Fruit fly (Drosophila melanogaster) whole organism, prepupa: ENCODE data around the gene CG6688.
A peak's percentile ranks its signal among the peaks of the same experiment; 100 is the strongest.

Experiments
- Blimp-1 ChIP-seq: fragments of 200-800 bp; sonication (Bioruptor generic); optimal IDR thresholded peaks from 3 replicates; lab custom pipeline; 2017; ENCODE audit warnings: missing biosample characterization, missing genetic modification characterization, mild to moderate bottlenecking, moderate library complexity, missing genetic modification reagents
- CG10631 ChIP-seq: fragments of 200-800 bp; sonication (Bioruptor generic); optimal IDR thresholded peaks from 2 replicates; lab custom pipeline; 2016; ENCODE audit warnings: missing biosample characterization, missing genetic modification characterization
- CG10669 ChIP-seq: fragments of 200-800 bp; sonication (Bioruptor generic); optimal IDR thresholded peaks from 3 replicates; lab custom pipeline; 2018; ENCODE audit warnings: missing biosample characterization, mild to moderate bottlenecking, missing genetic modification characterization, moderate library complexity
- CG11294 ChIP-seq: fragments of 200-800 bp; sonication (Bioruptor generic); IDR thresholded peaks from 2 replicates; pipeline ENCODE4 v1.3.6; 2022; ENCODE audit warnings: missing biosample characterization, missing genetic modification characterization
- CG11762 ChIP-seq: fragments of 200-800 bp; sonication (Bioruptor generic); optimal IDR thresholded peaks from 3 replicates; lab custom pipeline; 2016; ENCODE audit warnings: missing biosample characterization, missing genetic modification characterization; ENCODE audit not compliant: insufficient read depth
- CG11902 ChIP-seq: fragments of 200-800 bp; sonication (Bioruptor generic); optimal IDR thresholded peaks from 3 replicates; lab custom pipeline; 2016; ENCODE audit warnings: missing biosample characterization, missing genetic modification characterization
- CG1621 ChIP-seq: fragments of 200-800 bp; sonication (Bioruptor generic); optimal IDR thresholded peaks from 3 replicates; lab custom pipeline; 2018; ENCODE audit warnings: missing biosample characterization, mild to moderate bottlenecking, missing genetic modification characterization
- CG16779 ChIP-seq: fragments of 200-800 bp; sonication (Bioruptor generic); optimal IDR thresholded peaks from 3 replicates; lab custom pipeline; 2017; ENCODE audit warnings: missing biosample characterization, mild to moderate bottlenecking, missing genetic modification characterization
- CG3032 ChIP-seq: fragments of 200-800 bp; optimal IDR thresholded peaks from 2 replicates; lab custom pipeline; 2019; ENCODE audit warnings: missing biosample characterization, mild to moderate bottlenecking, missing genetic modification characterization, moderate library complexity
- CG31627 ChIP-seq: fragments of 200-800 bp; sonication (Bioruptor generic); optimal IDR thresholded peaks from 3 replicates; lab custom pipeline; 2016; ENCODE audit warnings: missing biosample characterization, missing genetic modification characterization
- CG32006 ChIP-seq: fragments of 200-800 bp; sonication (Bioruptor generic); optimal IDR thresholded peaks from 3 replicates; lab custom pipeline; 2017; ENCODE audit warnings: missing biosample characterization, mild to moderate bottlenecking, missing genetic modification characterization
- CG34406 ChIP-seq: fragments of 200-800 bp; sonication (Bioruptor generic); optimal IDR thresholded peaks from 3 replicates; lab custom pipeline; 2016; ENCODE audit warnings: missing biosample characterization, missing genetic modification characterization
- CG3919 ChIP-seq: fragments of 200-800 bp; sonication (Bioruptor generic); optimal IDR thresholded peaks from 3 replicates; lab custom pipeline; 2016; ENCODE audit warnings: missing biosample characterization, missing genetic modification characterization
- CG4318 ChIP-seq: fragments of 200-800 bp; sonication (Bioruptor generic); optimal IDR thresholded peaks from 3 replicates; lab custom pipeline; 2017; ENCODE audit warnings: missing biosample characterization, mild to moderate bottlenecking, missing genetic modification characterization
- CG6276 ChIP-seq: fragments of 200-800 bp; sonication (Bioruptor generic); optimal IDR thresholded peaks from 2 replicates; lab custom pipeline; 2017; ENCODE audit warnings: missing biosample characterization, mild to moderate bottlenecking, missing genetic modification characterization
- CG6792 ChIP-seq: fragments of 200-800 bp; sonication (Bioruptor generic); optimal IDR thresholded peaks from 3 replicates; lab custom pipeline; 2016; ENCODE audit warnings: missing biosample characterization, missing genetic modification characterization
- CG6808 ChIP-seq: fragments of 200-800 bp; sonication (Bioruptor generic); optimal IDR thresholded peaks from 3 replicates; lab custom pipeline; 2017; ENCODE audit warnings: missing biosample characterization, missing genetic modification characterization, mild to moderate bottlenecking, moderate library complexity, missing genetic modification reagents
- CG6854 ChIP-seq: fragments of 200-800 bp; sonication (Bioruptor generic); optimal IDR thresholded peaks from 2 replicates; lab custom pipeline; 2017; ENCODE audit warnings: missing biosample characterization, mild to moderate bottlenecking, missing genetic modification characterization
- CG7368 ChIP-seq: fragments of 200-800 bp; sonication (Bioruptor generic); optimal IDR thresholded peaks from 3 replicates; lab custom pipeline; 2016; ENCODE audit warnings: missing biosample characterization, missing genetic modification characterization
- CG8119 ChIP-seq: fragments of 200-800 bp; sonication (Bioruptor generic); IDR thresholded peaks from 3 replicates; pipeline ENCODE4 v1.3.6; 2022; ENCODE audit warnings: missing biosample characterization, missing genetic modification characterization
- CG8319 ChIP-seq: fragments of 200-800 bp; sonication (Bioruptor generic); optimal IDR thresholded peaks from 3 replicates; lab custom pipeline; 2016; ENCODE audit warnings: missing biosample characterization, missing genetic modification characterization
- CG8632 ChIP-seq: fragments of 200-800 bp; sonication (Bioruptor generic); optimal IDR thresholded peaks from 3 replicates; lab custom pipeline; 2016; ENCODE audit warnings: missing biosample characterization, missing genetic modification characterization
- CG9139 ChIP-seq: fragments of 200-800 bp; sonication (Bioruptor generic); optimal IDR thresholded peaks from 3 replicates; lab custom pipeline; 2017; ENCODE audit warnings: missing biosample characterization, mild to moderate bottlenecking, missing genetic modification characterization
- Eip75B ChIP-seq: fragments of 200-800 bp; sonication (Bioruptor generic); optimal IDR thresholded peaks from 3 replicates; lab custom pipeline; 2016; ENCODE audit warnings: missing biosample characterization, missing genetic modification characterization
- Eip78C ChIP-seq: fragments of 200-800 bp; sonication (Bioruptor generic); peaks from one replicate; lab custom pipeline; 2016; ENCODE audit warnings: missing biosample characterization, missing genetic modification characterization
- Eip93F ChIP-seq: fragments of 200-800 bp; sonication (Bioruptor generic); optimal IDR thresholded peaks from 2 replicates; lab custom pipeline; 2016; ENCODE audit warnings: missing biosample characterization, mild to moderate bottlenecking, missing genetic modification characterization
- Ets21C ChIP-seq: fragments of 200-800 bp; sonication (Bioruptor generic); optimal IDR thresholded peaks from 3 replicates; lab custom pipeline; 2016; ENCODE audit warnings: missing biosample characterization, missing genetic modification characterization
- Hr38 ChIP-seq: sonication (Bioruptor generic); optimal IDR thresholded peaks from 2 replicates; lab custom pipeline; 2016; ENCODE audit warnings: missing biosample characterization, missing genetic modification characterization
- Hr4 ChIP-seq: fragments of 200-800 bp; sonication (Bioruptor generic); optimal IDR thresholded peaks from 3 replicates; lab custom pipeline; 2016; ENCODE audit warnings: missing biosample characterization, missing genetic modification characterization
- Lpt ChIP-seq: fragments of 200-800 bp; sonication (Bioruptor generic); optimal IDR thresholded peaks from 3 replicates; lab custom pipeline; 2016; ENCODE audit warnings: missing biosample characterization, missing genetic modification characterization
- Met ChIP-seq: fragments of 200-800 bp; sonication (Bioruptor generic); optimal IDR thresholded peaks from 3 replicates; lab custom pipeline; 2016; ENCODE audit warnings: missing biosample characterization, missing genetic modification characterization
- OdsH ChIP-seq: fragments of 200-800 bp; sonication (Bioruptor generic); optimal IDR thresholded peaks from 3 replicates; lab custom pipeline; 2016; ENCODE audit warnings: missing biosample characterization, missing genetic modification characterization
- Sox102F ChIP-seq: fragments of 200-800 bp; sonication (Bioruptor generic); optimal IDR thresholded peaks from 2 replicates; lab custom pipeline; 2016; ENCODE audit warnings: missing biosample characterization, mild to moderate bottlenecking, missing genetic modification characterization
- Sox14 ChIP-seq: fragments of 200-800 bp; sonication (Bioruptor generic); optimal IDR thresholded peaks from 3 replicates; lab custom pipeline; 2016; ENCODE audit warnings: missing biosample characterization, missing genetic modification characterization
- Sox15 ChIP-seq: fragments of 200-800 bp; sonication (Bioruptor generic); optimal IDR thresholded peaks from 3 replicates; lab custom pipeline; 2016; ENCODE audit warnings: missing biosample characterization, missing genetic modification characterization
- achi ChIP-seq: fragments of 200-800 bp; sonication (Bioruptor generic); optimal IDR thresholded peaks from 3 replicates; lab custom pipeline; 2016; ENCODE audit warnings: missing biosample characterization, missing genetic modification characterization
- acj6 ChIP-seq: fragments of 200-800 bp; sonication (Bioruptor generic); optimal IDR thresholded peaks from 3 replicates; lab custom pipeline; 2016; ENCODE audit warnings: missing biosample characterization, missing genetic modification characterization
- cyc ChIP-seq: fragments of 200-800 bp; sonication (Bioruptor generic); optimal IDR thresholded peaks from 3 replicates; lab custom pipeline; 2016; ENCODE audit warnings: missing biosample characterization, missing genetic modification characterization
- dac ChIP-seq: fragments of 200-800 bp; sonication (Bioruptor generic); optimal IDR thresholded peaks from 2 replicates; lab custom pipeline; 2017; ENCODE audit warnings: missing biosample characterization, mild to moderate bottlenecking, missing genetic modification characterization
- dsx ChIP-seq: fragments of 200-800 bp; optimal IDR thresholded peaks from 3 replicates; lab custom pipeline; 2019; ENCODE audit warnings: missing biosample characterization, mild to moderate bottlenecking, missing genetic modification characterization, moderate library complexity; ENCODE audit not compliant: poor library complexity, severe bottlenecking
- esn ChIP-seq: fragments of 200-800 bp; sonication (Bioruptor generic); optimal IDR thresholded peaks from 2 replicates; lab custom pipeline; 2016; ENCODE audit warnings: missing biosample characterization, mild to moderate bottlenecking, missing genetic modification characterization, moderate library complexity
- fd59A ChIP-seq: fragments of 200-800 bp; sonication (Bioruptor generic); optimal IDR thresholded peaks from 2 replicates; lab custom pipeline; 2017; ENCODE audit warnings: missing biosample characterization, mild to moderate bottlenecking, missing genetic modification characterization, missing genetic modification reagents
- fd85E ChIP-seq: fragments of 200-800 bp; sonication (Bioruptor generic); optimal IDR thresholded peaks from 3 replicates; lab custom pipeline; 2016; ENCODE audit warnings: missing biosample characterization, missing genetic modification characterization
- fkh ChIP-seq: fragments of 200-800 bp; sonication (Bioruptor generic); optimal IDR thresholded peaks from 3 replicates; lab custom pipeline; 2017; ENCODE audit warnings: missing biosample characterization, mild to moderate bottlenecking, missing genetic modification characterization, moderate library complexity
- lz ChIP-seq: fragments of 200-800 bp; sonication (Bioruptor generic); optimal IDR thresholded peaks from 3 replicates; lab custom pipeline; 2016; ENCODE audit warnings: missing biosample characterization, missing genetic modification characterization
- net ChIP-seq: fragments of 200-800 bp; sonication (Bioruptor generic); optimal IDR thresholded peaks from 3 replicates; lab custom pipeline; 2016; ENCODE audit warnings: missing biosample characterization, missing genetic modification characterization
- pdm3 ChIP-seq: fragments of 200-800 bp; sonication (Bioruptor generic); optimal IDR thresholded peaks from 3 replicates; lab custom pipeline; 2016; ENCODE audit warnings: missing biosample characterization, missing genetic modification characterization
- salr ChIP-seq, 2 experiments: fragments of 200-800 bp; sonication (Bioruptor generic); optimal IDR thresholded peaks; 3 replicates each; lab custom pipeline; 2016 to 2018; ENCODE audit warnings: missing biosample characterization in 2 of 2, missing genetic modification characterization in 2 of 2, mild to moderate bottlenecking in 1 of 2
- spab ChIP-seq: fragments of 200-800 bp; sonication (Bioruptor generic); optimal IDR thresholded peaks from 2 replicates; lab custom pipeline; 2017; ENCODE audit warnings: missing biosample characterization, mild to moderate bottlenecking, missing genetic modification characterization, missing genetic modification reagents
- ss ChIP-seq, 2 experiments: fragments of 200-800 bp; sonication (Bioruptor generic); optimal IDR thresholded peaks; 2 replicates in 1 of 2; 3 replicates in 1 of 2; lab custom pipeline; 2017 to 2018; ENCODE audit warnings: mild to moderate bottlenecking in 2 of 2, missing biosample characterization in 2 of 2, missing genetic modification characterization in 2 of 2, moderate library complexity in 1 of 2
- svp ChIP-seq: fragments of 200-800 bp; sonication (Bioruptor generic); peaks from one replicate; lab custom pipeline; 2016; ENCODE audit warnings: missing biosample characterization, missing genetic modification characterization
- topi ChIP-seq: fragments of 200-800 bp; sonication (Bioruptor generic); optimal IDR thresholded peaks from 3 replicates; lab custom pipeline; 2016; ENCODE audit warnings: missing biosample characterization, missing genetic modification characterization

CG6688 gene

dm6 chr3R:23053936-23054335 lies 41.7 kb downstream of the CG6688 start, which contains the start of gene p53:
p53 (minus strand) TSS chr3R:23054082.
- TF ChIP-seq Sox14 (GFP tag; lab: Kevin White, UChicago) (peak; percentile 33), CG32006 (GFP tag; lab: Kevin White, UChicago) (no peak), Met (GFP tag; lab: Kevin White, UChicago) (peak; percentile 66), Ets21C (GFP tag; lab: Kevin White, UChicago) (no peak), CG31627 (GFP tag; lab: Kevin White, UChicago) (peak; percentile 45), CG9139 (GFP tag; lab: Kevin White, UChicago) (peak; percentile 25), Lpt (no peak), dac (GFP tag; lab: Kevin White, UChicago) (no peak), CG6808 (GFP tag; lab: Kevin White, UChicago) (peak; percentile 100), CG10669 (no peak), CG8319 (peak; percentile 39), ss (GFP tag; optimal IDR thresholded peaks at IDR 0.05; lab: Kevin White, UChicago) (no peak), Eip78C (GFP tag; lab: Kevin White, UChicago) (no peak), CG34406 (GFP tag; lab: Kevin White, UChicago) (peak; percentile 46), pdm3 (GFP tag; lab: Kevin White, UChicago) (no peak), spab (GFP tag; lab: Kevin White, UChicago) (no peak), CG4318 (GFP tag; lab: Kevin White, UChicago) (no peak), Blimp-1 (GFP tag; lab: Kevin White, UChicago) (peak; percentile 18), cyc (GFP tag; lab: Kevin White, UChicago) (peak; percentile 71), esn (GFP tag; lab: Kevin White, UChicago) (peak; percentile 70), CG3032 (tag; lab: Kevin White, UChicago) (peak; percentile 36), salr (GFP tag; optimal IDR thresholded peaks at IDR 0.05; lab: Kevin White, UChicago) (peak in 1 of 2 experiments; percentile 71), svp (GFP tag; lab: Kevin White, UChicago) (peak; percentile 70), Eip93F (GFP tag; lab: Kevin White, UChicago) (no peak), fd85E (GFP tag; lab: Kevin White, UChicago) (peak; percentile 5), Hr38 (GFP tag; lab: Kevin White, UChicago) (no peak), fd59A (GFP tag; lab: Kevin White, UChicago) (peak; percentile 20), CG8119 (GFP tag; lab: Robert Waterston, UW) (no peak), Eip75B (no peak), dsx (GFP tag; lab: Kevin White, UChicago) (no peak), CG10631 (GFP tag; lab: Kevin White, UChicago) (no peak), achi (GFP tag; lab: Kevin White, UChicago) (peak; percentile 96), CG16779 (tag; lab: Kevin White, UChicago) (no peak), fkh (GFP tag; lab: Kevin White, UChicago) (peak; percentile 42), CG8632 (GFP tag; lab: Kevin White, UChicago) (peak; percentile 3), CG11294 (GFP tag; lab: Robert Waterston, UW) (no peak), lz (GFP tag; lab: Kevin White, UChicago) (peak; percentile 64), topi (peak; percentile 63), Hr4 (GFP tag; lab: Kevin White, UChicago) (no peak), OdsH (peak; percentile 58), CG11902 (no peak), CG11762 (GFP tag; lab: Kevin White, UChicago) (peak; percentile 16), Sox15 (GFP tag; lab: Kevin White, UChicago) (peak; percentile 5), CG3919 (GFP tag; lab: Kevin White, UChicago) (peak; percentile 69), CG7368 (peak; percentile 27), CG1621 (tag; lab: Kevin White, UChicago) (peak; percentile 50), CG6276 (GFP tag; lab: Kevin White, UChicago) (no peak), acj6 (GFP tag; lab: Kevin White, UChicago) (peak; percentile 62), Sox102F (GFP tag; lab: Kevin White, UChicago) (peak; percentile 47), CG6854 (peak; percentile 67), CG6792 (GFP tag; lab: Kevin White, UChicago) (peak; percentile 45), net (GFP tag; lab: Kevin White, UChicago) (peak; percentile 37)
